Worm (Caenorhabditis elegans): Measurements from ENCODE around the gene F18C5.10.

F18C5.10 gene

DNA sequence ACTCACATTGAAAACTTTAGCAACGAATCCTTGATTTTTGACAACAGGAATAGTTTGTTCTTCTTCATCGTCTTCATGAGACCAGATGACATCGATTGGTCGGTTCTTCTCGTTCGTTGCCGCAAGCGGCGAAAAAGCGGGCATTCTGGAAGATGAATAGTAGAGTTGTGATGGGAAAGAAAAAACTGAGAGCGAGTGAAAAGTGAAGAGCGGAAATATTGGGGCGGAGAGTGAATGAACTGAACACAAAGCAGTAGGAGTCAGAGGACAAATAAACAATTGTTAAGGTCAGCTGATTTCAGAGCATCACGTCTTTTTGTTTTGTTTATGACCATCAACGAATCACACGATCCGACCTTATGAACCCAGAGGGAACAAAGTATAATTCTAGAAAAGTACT lies at the start of gene F18C5.10:
Gene F18C5.10 (minus strand): TSS at position 145 of the 400 bp plus-strand sequence.
- TF ChIP-seq C16A3.4 (tag; optimal IDR thresholded peaks at IDR 0.05) = peak; percentile 20
- peak; percentile 16 for TF ChIP-seq rnt-1 (tag; optimal IDR thresholded peaks at IDR 0.05)
- TF ChIP-seq ama-1 (optimal IDR thresholded peaks at IDR 0.05) = peak; percentile 14
- peak in 1 of 2 experiments; percentile 44 for TF ChIP-seq lin-35 (GFP tag; optimal IDR thresholded peaks at IDR 0.05)
- TF ChIP-seq lsy-2 (tag; optimal IDR thresholded peaks at IDR 0.05) = peak in 1 of 2 experiments; percentile 26
- TF ChIP-seq grh-1 (GFP tag; IDR thresholded peaks at IDR 0.05) = no peak
- TF ChIP-seq unc-30 (tag; optimal IDR thresholded peaks at IDR 0.05) = no peak
- TF ChIP-seq nhr-19 (GFP tag; conservative IDR thresholded peaks at IDR 0.05) = peak; percentile 36
- TF ChIP-seq snu-23 (GFP tag; optimal IDR thresholded peaks at IDR 0.05) = peak; percentile 11
- TF ChIP-seq mdl-1 (tag; optimal IDR thresholded peaks at IDR 0.05) = peak in 1 of 2 experiments; percentile 1
- TF ChIP-seq swsn-7 (tag; optimal IDR thresholded peaks at IDR 0.05) = no peak

ce11 chrII:6610262-6610661 lies 49.0 kb upstream of the F18C5.10 start:
- TF ChIP-seq unc-98 (GFP tag; IDR thresholded peaks at IDR 0.05) = no peak
- TF ChIP-seq mdl-1 (tag; optimal IDR thresholded peaks at IDR 0.05) = no peak
- no peak for TF ChIP-seq C04F5.9 (tag; optimal IDR thresholded peaks at IDR 0.05)
- TF ChIP-seq snu-23 (GFP tag; optimal IDR thresholded peaks at IDR 0.05) = peak; percentile 31
- TF ChIP-seq blmp-1 (tag; optimal IDR thresholded peaks at IDR 0.05) = peak; percentile 54
- TF ChIP-seq nhr-90 (tag; optimal IDR thresholded peaks at IDR 0.05; ENCODE audit: poor library complexity) = peak; percentile 1
- no peak for TF ChIP-seq ceh-63 (GFP tag; optimal IDR thresholded peaks at IDR 0.05)
- TF ChIP-seq alr-1 (tag; optimal IDR thresholded peaks at IDR 0.05; ENCODE audit: borderline replicate concordance) = no peak
- no peak for TF ChIP-seq snpc-4 (tag; optimal IDR thresholded peaks at IDR 0.05)
- no peak for TF ChIP-seq egl-27 (tag; optimal IDR thresholded peaks at IDR 0.05)
- peak; percentile 74 for TF ChIP-seq lin-14 (GFP tag; optimal IDR thresholded peaks at IDR 0.05)
- no peak for TF ChIP-seq nhr-19 (GFP tag; conservative IDR thresholded peaks at IDR 0.05)
- no peak for TF ChIP-seq efl-1 (optimal IDR thresholded peaks at IDR 0.05)
- no peak for TF ChIP-seq efl-1 (GFP tag; optimal IDR thresholded peaks at IDR 0.05 in 1 of 2)
- no peak for TF ChIP-seq nhr-84 (tag; optimal IDR thresholded peaks at IDR 0.05)
- TF ChIP-seq lin-35 (GFP tag; optimal IDR thresholded peaks at IDR 0.05) = no peak
- TF ChIP-seq lsy-2 (tag; optimal IDR thresholded peaks at IDR 0.05) = peak; percentile 0 to 31
- TF ChIP-seq nhr-237 (tag; optimal IDR thresholded peaks at IDR 0.05) = no peak
- no peak for TF ChIP-seq unc-62 (GFP tag; optimal IDR thresholded peaks at IDR 0.05)
- no peak for TF ChIP-seq ama-1 (optimal IDR thresholded peaks at IDR 0.05)
- TF ChIP-seq C16A3.4 (tag; optimal IDR thresholded peaks at IDR 0.05) = peak; percentile 4
- peak in 3 of 6 experiments; percentile 13 to 48 (median 25) for TF ChIP-seq elt-3 (tag; optimal IDR thresholded peaks at IDR 0.05)
- TF ChIP-seq xbp-1 (tag; optimal IDR thresholded peaks at IDR 0.05) = no peak
- TF ChIP-seq lin-13 (GFP tag; optimal IDR thresholded peaks at IDR 0.05) = no peak
- no peak for TF ChIP-seq nhr-77 (tag; optimal IDR thresholded peaks at IDR 0.05)
- TF ChIP-seq nhr-71 (tag; optimal IDR thresholded peaks at IDR 0.05) = peak; percentile 19
- peak; percentile 66 for TF ChIP-seq mep-1 (tag; optimal IDR thresholded peaks at IDR 0.05)
- TF ChIP-seq nhr-85 (tag) = peak; percentile 87
- no peak for TF ChIP-seq fkh-4 (tag; optimal IDR thresholded peaks at IDR 0.05; ENCODE audit: borderline replicate concordance)

DNA sequence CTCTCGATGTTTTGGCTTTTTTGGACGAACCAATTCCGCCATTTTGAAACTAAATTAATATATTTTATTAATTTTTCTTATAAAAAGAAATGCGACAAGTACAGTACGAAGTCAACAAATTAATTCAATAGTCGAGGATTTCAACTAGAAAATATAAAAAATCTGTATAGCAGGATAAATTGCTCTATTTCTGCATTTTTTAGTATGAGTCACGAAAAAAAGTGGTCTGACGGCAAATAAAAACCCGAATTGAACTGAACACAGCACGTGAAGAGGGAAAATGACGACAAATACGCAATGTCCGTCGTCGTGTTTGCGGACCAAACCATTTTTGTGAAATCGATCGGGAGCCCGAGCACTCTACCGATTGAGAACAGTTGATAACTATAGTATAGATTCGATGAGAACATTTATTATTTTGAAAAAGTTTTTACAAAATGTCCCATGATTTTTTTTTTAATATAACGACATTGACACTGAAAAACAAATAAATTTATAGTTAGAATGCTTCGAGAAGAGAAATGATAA lies 48.1 kb upstream of the F18C5.10 start, which contains the start of gene epg-5:
Gene epg-5 (minus strand): TSS at position 51 of the 528 bp plus-strand sequence.
- no peak for TF ChIP-seq lir-3 (tag; optimal IDR thresholded peaks at IDR 0.05; ENCODE audit: poor library complexity)
- TF ChIP-seq tbx-2 (tag; optimal IDR thresholded peaks at IDR 0.05) = peak; percentile 8
- TF ChIP-seq isw-1 (GFP tag; IDR thresholded peaks at IDR 0.05) = no peak
- no peak for TF ChIP-seq egl-27 (tag; optimal IDR thresholded peaks at IDR 0.05)
- TF ChIP-seq pqm-1 (tag; optimal IDR thresholded peaks at IDR 0.05) = no peak
- no peak for TF ChIP-seq unc-30 (tag; optimal IDR thresholded peaks at IDR 0.05)
- TF ChIP-seq lin-15B (tag; optimal IDR thresholded peaks at IDR 0.05) = no peak
- TF ChIP-seq zip-4 (GFP tag; optimal IDR thresholded peaks at IDR 0.05) = no peak
- no peak for TF ChIP-seq ces-1 (GFP tag; optimal IDR thresholded peaks at IDR 0.05)
- TF ChIP-seq snu-23 (GFP tag; optimal IDR thresholded peaks at IDR 0.05) = peak; percentile 49
- TF ChIP-seq blmp-1 (tag; optimal IDR thresholded peaks at IDR 0.05) = peak; percentile 41
- TF ChIP-seq lin-35 (GFP tag; optimal IDR thresholded peaks at IDR 0.05) = peak; percentile 57 to 60
- TF ChIP-seq swsn-7 (tag; optimal IDR thresholded peaks at IDR 0.05) = no peak
- peak; percentile 6 for TF ChIP-seq C16A3.4 (tag; optimal IDR thresholded peaks at IDR 0.05)
- no peak for TF ChIP-seq pag-3 (tag; optimal IDR thresholded peaks at IDR 0.05; ENCODE audit: borderline replicate concordance, insufficient read depth)
- no peak for TF ChIP-seq ceh-63 (GFP tag; optimal IDR thresholded peaks at IDR 0.05)
- no peak for TF ChIP-seq vab-15 (tag; optimal IDR thresholded peaks at IDR 0.05)
- no peak for TF ChIP-seq sox-4 (tag; optimal IDR thresholded peaks at IDR 0.05)
- TF ChIP-seq lsy-2 (tag; optimal IDR thresholded peaks at IDR 0.05) = peak; percentile 41 to 57
- TF ChIP-seq F16B12.6 (tag; optimal IDR thresholded peaks at IDR 0.05) = peak; percentile 89
- TF ChIP-seq mdl-1 (tag; optimal IDR thresholded peaks at IDR 0.05) = peak in 1 of 2 experiments; percentile 75
- TF ChIP-seq nhr-76 (tag; optimal IDR thresholded peaks at IDR 0.05) = no peak
- no peak for TF ChIP-seq ceh-88 (GFP tag; IDR thresholded peaks at IDR 0.05)
- no peak for TF ChIP-seq mef-2 (tag; optimal IDR thresholded peaks at IDR 0.05)
- TF ChIP-seq sup-37 (GFP tag; optimal IDR thresholded peaks at IDR 0.05) = no peak
